Worm (Caenorhabditis elegans): ENCODE results near the gene F55G1.6.

- no peak for TF ChIP-seq nhr-12 (tag; optimal IDR thresholded peaks at IDR 0.05)
- no peak for TF ChIP-seq F13H6.1 (tag; optimal IDR thresholded peaks at IDR 0.05)
- no peak for TF ChIP-seq nhr-6 (tag; optimal IDR thresholded peaks at IDR 0.05)
- TF ChIP-seq ztf-11 (tag; optimal IDR thresholded peaks at IDR 0.05), result no peak
- TF ChIP-seq aly-2 (tag; optimal IDR thresholded peaks at IDR 0.05), result no peak
- no peak for TF ChIP-seq lin-13 (GFP tag; optimal IDR thresholded peaks at IDR 0.05)
- TF ChIP-seq zag-1 (tag; optimal IDR thresholded peaks at IDR 0.05), result no peak
- TF ChIP-seq crh-2 (tag; optimal IDR thresholded peaks at IDR 0.05), result no peak
- no peak for TF ChIP-seq egl-27 (tag; optimal IDR thresholded peaks at IDR 0.05)
Measured at ce11 chrIV:7488457-7488783, 15.1 kb downstream of the F55G1.6 start.

All from whole organism, L2 larva.